Fruit fly (Drosophila melanogaster) whole organism, adult: ENCODE results near the gene Taf2.
A peak's percentile ranks its signal among the peaks of the same experiment; 100 is the strongest.

Experiments
- CG11617 ChIP-seq: fragments of 200-800 bp; sonication (Bioruptor generic); optimal IDR thresholded peaks from 2 replicates; lab custom pipeline; 2017; ENCODE audit warnings: mild to moderate bottlenecking, missing biosample characterization, missing genetic modification reagents, missing genetic modification characterization
- CG12768 ChIP-seq: fragments of 200-800 bp; sonication (Bioruptor generic); optimal IDR thresholded peaks from 2 replicates; lab custom pipeline; 2017; ENCODE audit warnings: missing biosample characterization, missing genetic modification characterization, mild to moderate bottlenecking, moderate library complexity, missing genetic modification reagents
- CG14711 ChIP-seq: fragments of 200-800 bp; sonication (Bioruptor generic); optimal IDR thresholded peaks from 2 replicates; lab custom pipeline; 2018; ENCODE audit warnings: missing biosample characterization, mild to moderate bottlenecking, missing genetic modification characterization, moderate library complexity
- CG1620 ChIP-seq: fragments of 200-800 bp; sonication (Bioruptor generic); optimal IDR thresholded peaks from 2 replicates; lab custom pipeline; 2016; ENCODE audit warnings: missing biosample characterization, missing genetic modification characterization
- CG33017 ChIP-seq: fragments of 200-800 bp; sonication (Bioruptor generic); optimal IDR thresholded peaks from 2 replicates; lab custom pipeline; 2018; ENCODE audit warnings: missing biosample characterization, mild to moderate bottlenecking, missing genetic modification characterization, moderate library complexity
- CG5204 ChIP-seq: fragments of 200-800 bp; sonication (Bioruptor generic); optimal IDR thresholded peaks from 2 replicates; lab custom pipeline; 2016; ENCODE audit warnings: missing biosample characterization, missing genetic modification characterization
- CG7045 ChIP-seq: fragments of 200-800 bp; sonication (Bioruptor generic); optimal IDR thresholded peaks from 2 replicates; lab custom pipeline; 2017; ENCODE audit warnings: missing biosample characterization, mild to moderate bottlenecking, missing genetic modification characterization
- CG7101 ChIP-seq: fragments of 200-800 bp; sonication (Bioruptor generic); optimal IDR thresholded peaks from 2 replicates; lab custom pipeline; 2018; ENCODE audit warnings: missing biosample characterization, mild to moderate bottlenecking, missing genetic modification characterization, moderate library complexity
- Clk ChIP-seq: fragments of 200-800 bp; sonication (Bioruptor generic); optimal IDR thresholded peaks from 2 replicates; lab custom pipeline; 2017; ENCODE audit warnings: missing biosample characterization, missing genetic modification characterization
- Crg-1 ChIP-seq: fragments of 200-800 bp; sonication (Bioruptor generic); optimal IDR thresholded peaks from 2 replicates; lab custom pipeline; 2016; ENCODE audit warnings: missing biosample characterization, missing genetic modification characterization
- Hr96 ChIP-seq: fragments of 200-800 bp; sonication (Bioruptor generic); optimal IDR thresholded peaks from 2 replicates; lab custom pipeline; 2016; ENCODE audit warnings: missing biosample characterization, missing genetic modification characterization
- Mnt ChIP-seq: fragments of 200-800 bp; sonication (Bioruptor generic); optimal IDR thresholded peaks from 2 replicates; lab custom pipeline; 2016; ENCODE audit warnings: missing biosample characterization, mild to moderate bottlenecking, missing genetic modification characterization
- bab1 ChIP-seq: fragments of 200-800 bp; sonication (Bioruptor generic); optimal IDR thresholded peaks from 3 replicates; lab custom pipeline; 2019; ENCODE audit warnings: missing biosample characterization, mild to moderate bottlenecking, missing genetic modification characterization, moderate library complexity
- cic ChIP-seq: fragments of 200-800 bp; sonication (Bioruptor generic); optimal IDR thresholded peaks from 2 replicates; lab custom pipeline; 2017; ENCODE audit warnings: missing biosample characterization, mild to moderate bottlenecking, missing genetic modification characterization, moderate library complexity
- cnc ChIP-seq, 2 experiments: fragments of >200 bp; optimal IDR thresholded peaks; 2 replicates each; lab custom pipeline; 2017
- kay ChIP-seq: fragments of 200-800 bp; sonication (Bioruptor generic); peaks from one replicate; lab custom pipeline; 2016; ENCODE audit warnings: missing biosample characterization, missing genetic modification characterization, borderline replicate concordance
- ovo ChIP-seq: fragments of 200-800 bp; sonication (Bioruptor generic); optimal IDR thresholded peaks from 2 replicates; lab custom pipeline; 2016; ENCODE audit warnings: missing biosample characterization, missing genetic modification characterization
- pad ChIP-seq: fragments of 200-800 bp; sonication (Bioruptor generic); optimal IDR thresholded peaks from 3 replicates; lab custom pipeline; 2017; ENCODE audit warnings: missing biosample characterization, missing genetic modification characterization, mild to moderate bottlenecking, moderate library complexity, missing genetic modification reagents
- tj ChIP-seq: fragments of 200-800 bp; sonication (Bioruptor generic); optimal IDR thresholded peaks from 3 replicates; lab custom pipeline; 2017; ENCODE audit warnings: missing biosample characterization, mild to moderate bottlenecking, missing genetic modification characterization, moderate library complexity
- toe ChIP-seq: fragments of 200-800 bp; sonication (Bioruptor generic); optimal IDR thresholded peaks from 2 replicates; lab custom pipeline; 2016; ENCODE audit warnings: missing biosample characterization, missing genetic modification characterization

The Taf2 gene

dm6 chr3L:9888630-9889130, at the start of gene Taf2, which contains the start of gene CalpB:
TSS of gene Taf2 (minus strand) at chr3L:9888683.
TSS of gene CalpB (plus strand) at chr3L:9888762.
- peak; percentile 92 for TF ChIP-seq CG33017 (tag; lab: Kevin White, UChicago)
- TF ChIP-seq CG1620, result peak; percentile 5
- peak; percentile 91 for TF ChIP-seq tj
- no peak for TF ChIP-seq cnc (optimal IDR thresholded peaks at IDR 0.05; lab: Kevin White, UChicago)
- peak; percentile 38 for TF ChIP-seq Hr96 (GFP tag; lab: Kevin White, UChicago)
- peak; percentile 83 for TF ChIP-seq bab1
- no peak for TF ChIP-seq kay (GFP tag; lab: Kevin White, UChicago)
- TF ChIP-seq CG7101 (tag; lab: Kevin White, UChicago), result peak; percentile 92
- peak; percentile 56 for TF ChIP-seq CG5204 (GFP tag; lab: Kevin White, UChicago)
- TF ChIP-seq CG12768 (GFP tag; lab: Kevin White, UChicago), result peak; percentile 73
- peak; percentile 57 for TF ChIP-seq Crg-1
- TF ChIP-seq ovo (GFP tag; lab: Kevin White, UChicago), result peak; percentile 36
- TF ChIP-seq Mnt (GFP tag; lab: Kevin White, UChicago), result no peak
- peak; percentile 21 for TF ChIP-seq cic (GFP tag; lab: Kevin White, UChicago)
- TF ChIP-seq CG14711 (tag; lab: Kevin White, UChicago), result peak; percentile 97
- TF ChIP-seq toe (GFP tag; lab: Kevin White, UChicago), result peak; percentile 4
- peak; percentile 85 for TF ChIP-seq CG7045 (GFP tag; lab: Kevin White, UChicago)
- TF ChIP-seq Clk (GFP tag; lab: Kevin White, UChicago), result peak; percentile 48
- TF ChIP-seq pad (GFP tag; lab: Kevin White, UChicago), result peak; percentile 64
- TF ChIP-seq CG11617 (GFP tag; lab: Kevin White, UChicago), result peak; percentile 82

dm6 chr3L:9927169-9927568, 38.7 kb upstream of the Taf2 start:
- TF ChIP-seq pad (GFP tag; lab: Kevin White, UChicago) (peak; percentile 95), Hr96 (GFP tag; lab: Kevin White, UChicago) (no peak), CG14711 (tag; lab: Kevin White, UChicago) (no peak)

dm6 chr3L:9907719-9908170, 19.3 kb upstream of the Taf2 start, which contains the start of gene bma:
TSS of gene bma (plus strand) at chr3L:9908120.
- TF ChIP-seq kay (GFP tag; lab: Kevin White, UChicago) (no peak), pad (GFP tag; lab: Kevin White, UChicago) (peak; percentile 84)

- no peak for TF ChIP-seq CG5204 (GFP tag; lab: Kevin White, UChicago)
- TF ChIP-seq toe (GFP tag; lab: Kevin White, UChicago), result no peak
- TF ChIP-seq pad (GFP tag; lab: Kevin White, UChicago), result no peak
- no peak for TF ChIP-seq cic (GFP tag; lab: Kevin White, UChicago)
- no peak for TF ChIP-seq Mnt (GFP tag; lab: Kevin White, UChicago)
- no peak for TF ChIP-seq CG14711 (tag; lab: Kevin White, UChicago)
Observed at dm6 chr3L:9904988-9905387, 16.5 kb upstream of the Taf2 start.

dm6 chr3L:9899046-9899659, 10.7 kb upstream of the Taf2 start, which contains the start of gene nudE:
TSS of gene nudE (plus strand) at chr3L:9899241.
- peak; percentile 60 for TF ChIP-seq CG5204 (GFP tag; lab: Kevin White, UChicago)
- peak; percentile 32 for TF ChIP-seq cic (GFP tag; lab: Kevin White, UChicago)
- no peak for TF ChIP-seq CG11617 (GFP tag; lab: Kevin White, UChicago)
- TF ChIP-seq CG1620, result peak; percentile 65
- no peak for TF ChIP-seq cnc (optimal IDR thresholded peaks at IDR 0.05; lab: Kevin White, UChicago)
- TF ChIP-seq Mnt (GFP tag; lab: Kevin White, UChicago), result peak; percentile 0
- TF ChIP-seq CG7045 (GFP tag; lab: Kevin White, UChicago), result no peak
- peak; percentile 50 for TF ChIP-seq Crg-1
- TF ChIP-seq Hr96 (GFP tag; lab: Kevin White, UChicago), result peak; percentile 67
- TF ChIP-seq toe (GFP tag; lab: Kevin White, UChicago), result peak; percentile 64
- peak; percentile 32 for TF ChIP-seq CG14711 (tag; lab: Kevin White, UChicago)
- TF ChIP-seq CG7101 (tag; lab: Kevin White, UChicago), result peak; percentile 53
- TF ChIP-seq ovo (GFP tag; lab: Kevin White, UChicago), result peak; percentile 3
- no peak for TF ChIP-seq kay (GFP tag; lab: Kevin White, UChicago)
- TF ChIP-seq CG33017 (tag; lab: Kevin White, UChicago), result peak; percentile 61
- TF ChIP-seq pad (GFP tag; lab: Kevin White, UChicago), result peak; percentile 43
- peak; percentile 10 for TF ChIP-seq Clk (GFP tag; lab: Kevin White, UChicago)
- TF ChIP-seq CG12768 (GFP tag; lab: Kevin White, UChicago), result peak; percentile 29

- TF ChIP-seq CG1620 (peak; percentile 25), pad (GFP tag; lab: Kevin White, UChicago) (no peak), Mnt (GFP tag; lab: Kevin White, UChicago) (peak; percentile 49), Crg-1 (peak; percentile 34), CG7045 (GFP tag; lab: Kevin White, UChicago) (peak; percentile 9), kay (GFP tag; lab: Kevin White, UChicago) (no peak), toe (GFP tag; lab: Kevin White, UChicago) (peak; percentile 44), CG14711 (tag; lab: Kevin White, UChicago) (no peak), tj (peak; percentile 23)
Observed at dm6 chr3L:9898355-9898754, 9.9 kb upstream of the Taf2 start, which contains the start of the genes CG6707 and CG46387. TSS of gene CG6707 (minus strand) at chr3L:9898575. TSS of gene CG46387 (plus strand) at chr3L:9898626.
